Worm (Caenorhabditis elegans) whole organism, L4/young adult: Measurements from ENCODE around the gene wdr-5.2.

Experiments used
- dao-5 ChIP-seq: sonication (generic microtip); optimal IDR thresholded peaks from 2 replicates; lab custom pipeline; 2016; ENCODE audit warnings: missing genotype, missing genetic modification characterization, moderate library complexity, missing compliant biosample characterization
- him-1 ChIP-seq: sonication (generic microtip); optimal IDR thresholded peaks from 2 replicates; lab custom pipeline; 2016; ENCODE audit warnings: missing genotype, missing genetic modification reagents, missing genetic modification characterization, missing compliant biosample characterization

ce11 chrX:14326578-14326977, 23.3 kb upstream of the wdr-5.2 start:
- TF ChIP-seq dao-5 (tag; lab: Kevin White, UChicago): no peak
- no peak for TF ChIP-seq him-1 (tag; lab: Kevin White, UChicago)
